Fruit fly (Drosophila melanogaster) whole organism, embryonic: ENCODE measurements around the gene CG3036.

Experiments
- Aef1 ChIP-seq: fragments of 200-800 bp; sonication (Bioruptor generic); IDR thresholded peaks from 3 replicates; pipeline ENCODE4 v1.3.6; 2022; ENCODE audit warnings: missing biosample characterization, missing genetic modification characterization
- Asciz ChIP-seq: fragments of 200-800 bp; sonication (Bioruptor generic); optimal IDR thresholded peaks from 2 replicates; lab custom pipeline; 2017; ENCODE audit warnings: missing biosample characterization, mild to moderate bottlenecking, missing genetic modification characterization, missing genetic modification reagents
- Atf-2 ChIP-seq: fragments of 200-800 bp; sonication (Bioruptor generic); optimal IDR thresholded peaks from 2 replicates; lab custom pipeline; 2016; ENCODE audit warnings: missing biosample characterization, missing genetic modification characterization
- B-H2 ChIP-seq: fragments of 200-800 bp; sonication (Bioruptor generic); optimal IDR thresholded peaks from 2 replicates; lab custom pipeline; 2018; ENCODE audit warnings: missing biosample characterization, mild to moderate bottlenecking, missing genetic modification characterization
- BEAF-32 ChIP-seq: fragments of 200-800 bp; sonication (Bioruptor generic); optimal IDR thresholded peaks from 3 replicates; lab custom pipeline; 2017; ENCODE audit warnings: missing biosample characterization, missing genetic modification characterization, mild to moderate bottlenecking, moderate library complexity, missing genetic modification reagents
- CG10565 ChIP-seq: fragments of 200-800 bp; sonication (Bioruptor generic); optimal IDR thresholded peaks from 3 replicates; lab custom pipeline; 2016; ENCODE audit warnings: missing biosample characterization, mild to moderate bottlenecking, missing genetic modification characterization
- CG11085 ChIP-seq: fragments of 200-800 bp; sonication (Bioruptor generic); IDR thresholded peaks from 2 replicates; pipeline ENCODE4 v1.3.6; 2022; ENCODE audit warnings: missing biosample characterization, missing genetic modification characterization
- CG11398 ChIP-seq: fragments of 200-800 bp; sonication (Bioruptor generic); optimal IDR thresholded peaks from 2 replicates; lab custom pipeline; 2016; ENCODE audit warnings: missing biosample characterization, missing genetic modification characterization
- CG13424 ChIP-seq: fragments of 200-800 bp; sonication (Bioruptor generic); optimal IDR thresholded peaks from 2 replicates; lab custom pipeline; 2019; ENCODE audit warnings: missing biosample characterization, mild to moderate bottlenecking, missing genetic modification characterization, moderate library complexity
- CG15011 ChIP-seq: fragments of 200-800 bp; sonication (Bioruptor generic); optimal IDR thresholded peaks from 3 replicates; lab custom pipeline; 2018; ENCODE audit warnings: missing biosample characterization, mild to moderate bottlenecking, missing genetic modification characterization
- CG15514 ChIP-seq: fragments of 200-800 bp; sonication (Bioruptor generic); optimal IDR thresholded peaks from 3 replicates; lab custom pipeline; 2017; ENCODE audit warnings: missing biosample characterization, missing genetic modification characterization, mild to moderate bottlenecking, moderate library complexity, missing genetic modification reagents
- CG2120 ChIP-seq: fragments of 200-800 bp; sonication (Bioruptor generic); optimal IDR thresholded peaks from 3 replicates; lab custom pipeline; 2016; ENCODE audit warnings: missing biosample characterization, missing genetic modification characterization
- CG4328 ChIP-seq: fragments of 200-800 bp; sonication (Bioruptor generic); optimal IDR thresholded peaks from 3 replicates; lab custom pipeline; 2017; ENCODE audit warnings: missing biosample characterization, missing genetic modification reagents, missing genetic modification characterization
- CG9437 ChIP-seq: fragments of 200-800 bp; sonication (Bioruptor generic); optimal IDR thresholded peaks from 2 replicates; lab custom pipeline; 2018; ENCODE audit warnings: missing biosample characterization, mild to moderate bottlenecking, missing genetic modification characterization
- D19A ChIP-seq: fragments of 200-800 bp; optimal IDR thresholded peaks from 3 replicates; lab custom pipeline; 2019; ENCODE audit warnings: missing biosample characterization, mild to moderate bottlenecking, missing genetic modification characterization, moderate library complexity
- D19B ChIP-seq: fragments of 200-800 bp; sonication (Bioruptor generic); optimal IDR thresholded peaks from 2 replicates; lab custom pipeline; 2017; ENCODE audit warnings: missing biosample characterization, mild to moderate bottlenecking, missing genetic modification characterization
- Dll ChIP-seq: fragments of 200-800 bp; sonication (Bioruptor generic); IDR thresholded peaks from 4 replicates; pipeline ENCODE4 v1.3.6; 2022; ENCODE audit warnings: missing biosample characterization, missing genetic modification characterization; ENCODE audit not compliant: partially characterized antibody
- GATAe ChIP-seq: fragments of 200-800 bp; sonication (Bioruptor generic); conservative IDR thresholded peaks from 2 replicates; pipeline ENCODE4 v1.3.6; 2022; ENCODE audit warnings: missing biosample characterization, missing genetic modification characterization
- Gsc ChIP-seq: fragments of 200-800 bp; sonication (Bioruptor generic); IDR thresholded peaks from 2 replicates; pipeline ENCODE4 v1.3.6; 2022; ENCODE audit warnings: missing biosample characterization, missing genetic modification characterization
- HHEX ChIP-seq: fragments of 200-800 bp; sonication (Bioruptor generic); optimal IDR thresholded peaks from 3 replicates; lab custom pipeline; 2017; ENCODE audit warnings: missing biosample characterization, mild to moderate bottlenecking, missing genetic modification characterization, missing genetic modification reagents
- Hr39 ChIP-seq: fragments of >200 bp; optimal IDR thresholded peaks from 2 replicates; lab custom pipeline; 2017
- NC2α ChIP-seq: fragments of 200-800 bp; sonication (Bioruptor generic); optimal IDR thresholded peaks from 2 replicates; lab custom pipeline; 2016; ENCODE audit warnings: missing biosample characterization, missing genetic modification characterization
- PHDP ChIP-seq: fragments of 200-800 bp; sonication (Bioruptor generic); optimal IDR thresholded peaks from 3 replicates; lab custom pipeline; 2018; ENCODE audit warnings: missing biosample characterization, mild to moderate bottlenecking, missing genetic modification characterization, moderate library complexity
- Ravus ChIP-seq: fragments of 200-800 bp; sonication (Bioruptor generic); IDR thresholded peaks from 2 replicates; pipeline ENCODE4 v1.3.6; 2022; ENCODE audit warnings: missing biosample characterization, missing genetic modification characterization
- Rfx ChIP-seq: fragments of 200-800 bp; sonication (Bioruptor generic); IDR thresholded peaks from 2 replicates; pipeline ENCODE4 v1.3.6; 2022; ENCODE audit warnings: missing biosample characterization, missing genetic modification characterization
- Sin3A ChIP-seq: fragments of >200 bp; optimal IDR thresholded peaks from 2 replicates; lab custom pipeline; 2018
- Sry-β ChIP-seq: fragments of 200-800 bp; sonication (Bioruptor generic); optimal IDR thresholded peaks from 2 replicates; lab custom pipeline; 2018; ENCODE audit warnings: missing biosample characterization, mild to moderate bottlenecking, missing genetic modification characterization, moderate library complexity
- Ssrp ChIP-seq: fragments of 200-800 bp; sonication (Bioruptor generic); optimal IDR thresholded peaks from 2 replicates; lab custom pipeline; 2018; ENCODE audit warnings: missing biosample characterization, mild to moderate bottlenecking, missing genetic modification characterization, moderate library complexity
- ash1 ChIP-seq: fragments of 200-800 bp; sonication (Bioruptor generic); optimal IDR thresholded peaks from 2 replicates; lab custom pipeline; 2018; ENCODE audit warnings: missing biosample characterization, mild to moderate bottlenecking, missing genetic modification characterization
- bigmax ChIP-seq: fragments of 200-800 bp; sonication (Bioruptor generic); optimal IDR thresholded peaks from 2 replicates; lab custom pipeline; 2018; ENCODE audit warnings: missing biosample characterization, mild to moderate bottlenecking, missing genetic modification characterization
- bsh ChIP-seq, 2 experiments: fragments of 200-800 bp; sonication (Bioruptor generic); optimal IDR thresholded peaks; 2 replicates each; lab custom pipeline; 2017 to 2018; ENCODE audit warnings: mild to moderate bottlenecking in 2 of 2, missing biosample characterization in 2 of 2, missing genetic modification characterization in 2 of 2, moderate library complexity in 1 of 2
- cg ChIP-seq: fragments of 200-800 bp; sonication (Bioruptor generic); optimal IDR thresholded peaks from 3 replicates; lab custom pipeline; 2019; ENCODE audit warnings: missing biosample characterization, mild to moderate bottlenecking, missing genetic modification characterization, moderate library complexity
- danr ChIP-seq: fragments of 200-800 bp; sonication (Bioruptor generic); IDR thresholded peaks from 2 replicates; pipeline ENCODE4 v1.3.6; 2022; ENCODE audit warnings: missing biosample characterization, missing genetic modification characterization
- dysf ChIP-seq: fragments of 200-800 bp; sonication (Bioruptor generic); IDR thresholded peaks from 3 replicates; pipeline ENCODE4 v1.3.6; 2022; ENCODE audit warnings: missing biosample characterization, missing genetic modification characterization
- ewg ChIP-seq: fragments of 200-800 bp; sonication (Bioruptor generic); optimal IDR thresholded peaks from 3 replicates; lab custom pipeline; 2017; ENCODE audit warnings: mild to moderate bottlenecking, missing biosample characterization, missing genetic modification reagents, missing genetic modification characterization
- gro ChIP-seq: fragments of 200-800 bp; sonication (Bioruptor generic); optimal IDR thresholded peaks from 2 replicates; lab custom pipeline; 2016; ENCODE audit warnings: missing biosample characterization, missing genetic modification characterization
- lab ChIP-seq: fragments of 200-800 bp; sonication (Bioruptor generic); optimal IDR thresholded peaks from 3 replicates; lab custom pipeline; 2017; ENCODE audit warnings: missing biosample characterization, missing genetic modification characterization, mild to moderate bottlenecking, moderate library complexity, missing genetic modification reagents
- lmd ChIP-seq: fragments of 200-800 bp; sonication (Bioruptor generic); IDR thresholded peaks from 2 replicates; pipeline ENCODE4 v1.3.6; 2022; ENCODE audit warnings: missing biosample characterization, missing genetic modification characterization
- mam ChIP-seq: fragments of 200-800 bp; sonication (Bioruptor generic); optimal IDR thresholded peaks from 3 replicates; lab custom pipeline; 2016; ENCODE audit warnings: missing biosample characterization, missing genetic modification characterization
- onecut ChIP-seq: fragments of 200-800 bp; sonication (Bioruptor generic); IDR thresholded peaks from 2 replicates; pipeline ENCODE4 v1.3.6; 2022; ENCODE audit warnings: missing biosample characterization, missing genetic modification characterization
- peb ChIP-seq: fragments of 200-800 bp; sonication (Bioruptor generic); IDR thresholded peaks from 2 replicates; pipeline ENCODE4 v1.3.6; 2022; ENCODE audit warnings: missing biosample characterization, missing genetic modification characterization
- pnt ChIP-seq: fragments of 200-800 bp; sonication (Bioruptor generic); optimal IDR thresholded peaks from 3 replicates; lab custom pipeline; 2016; ENCODE audit warnings: missing biosample characterization, missing genetic modification characterization
- rib ChIP-seq: fragments of 200-800 bp; sonication (Bioruptor generic); IDR thresholded peaks from 2 replicates; pipeline ENCODE4 v1.3.6; 2022; ENCODE audit warnings: missing biosample characterization, missing genetic modification characterization
- salm ChIP-seq: fragments of 200-800 bp; sonication (Bioruptor generic); optimal IDR thresholded peaks from 2 replicates; lab custom pipeline; 2018; ENCODE audit warnings: missing biosample characterization, mild to moderate bottlenecking, missing genetic modification characterization
- shn ChIP-seq: fragments of 200-800 bp; sonication (Bioruptor generic); optimal IDR thresholded peaks from 3 replicates; lab custom pipeline; 2016; ENCODE audit warnings: missing biosample characterization, missing genetic modification characterization
- so ChIP-seq: fragments of 200-800 bp; sonication (Bioruptor generic); IDR thresholded peaks from 3 replicates; pipeline ENCODE4 v1.3.6; 2022; ENCODE audit warnings: missing biosample characterization, missing genetic modification characterization
- sqz ChIP-seq: fragments of 200-800 bp; sonication (Bioruptor generic); optimal IDR thresholded peaks from 3 replicates; lab custom pipeline; 2018; ENCODE audit warnings: missing biosample characterization, mild to moderate bottlenecking, missing genetic modification characterization
- tio ChIP-seq: fragments of 200-800 bp; sonication (Bioruptor generic); optimal IDR thresholded peaks from 2 replicates; lab custom pipeline; 2017; ENCODE audit warnings: missing biosample characterization, missing genetic modification characterization, inconsistent platforms
- trh ChIP-seq: fragments of 200-800 bp; sonication (Bioruptor generic); optimal IDR thresholded peaks from 2 replicates; lab custom pipeline; 2016; ENCODE audit warnings: missing biosample characterization, missing genetic modification characterization
- wdn ChIP-seq: fragments of 200-800 bp; sonication (Bioruptor generic); IDR thresholded peaks from 2 replicates; pipeline ENCODE4 v1.3.6; 2022; ENCODE audit warnings: missing biosample characterization, missing genetic modification characterization
- zen ChIP-seq: fragments of 200-800 bp; sonication (Bioruptor generic); optimal IDR thresholded peaks from 3 replicates; lab custom pipeline; 2018; ENCODE audit warnings: missing biosample characterization, mild to moderate bottlenecking, missing genetic modification characterization, moderate library complexity

Gene CG3036

DNA sequence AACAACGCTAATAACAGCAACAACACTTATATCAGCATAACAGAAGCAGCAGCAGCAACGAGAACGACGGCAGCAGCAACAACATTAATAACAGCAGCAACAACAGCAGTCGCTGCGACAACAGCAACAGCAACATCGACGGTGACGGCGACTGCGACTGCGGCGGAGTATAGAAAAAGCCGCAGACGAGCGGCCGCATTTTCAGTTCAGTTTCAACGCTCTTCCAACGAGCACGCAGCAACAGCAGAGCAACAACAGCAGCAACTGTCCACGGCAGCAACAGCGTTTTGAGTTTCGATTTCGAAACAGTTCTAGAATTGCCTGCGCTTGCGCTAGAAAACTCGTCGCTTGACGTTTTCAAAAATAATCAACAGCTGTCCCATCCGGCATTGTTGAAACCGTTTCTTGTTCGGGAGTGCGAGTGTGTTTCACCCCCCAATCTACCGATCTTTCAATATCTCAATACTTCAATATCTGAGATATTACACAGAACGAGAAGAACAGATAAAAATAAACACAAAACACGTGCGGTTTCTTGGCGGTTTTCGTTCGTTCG is at the start of gene CG3036 (continued):
- no peak for TF ChIP-seq BEAF-32 (GFP tag; lab: Kevin White, UChicago)
- TF ChIP-seq lab (GFP tag; lab: Kevin White, UChicago), result peak; percentile 64
- peak; percentile 68 for TF ChIP-seq gro
- TF ChIP-seq CG4328 (GFP tag; lab: Kevin White, UChicago), result no peak
- TF ChIP-seq zen (tag; lab: Kevin White, UChicago), result no peak
- TF ChIP-seq Asciz (GFP tag; lab: Kevin White, UChicago), result no peak
- no peak for TF ChIP-seq CG9437 (GFP tag; lab: Kevin White, UChicago)
- no peak for TF ChIP-seq Atf-2 (GFP tag; lab: Kevin White, UChicago)
- no peak for TF ChIP-seq CG2120 (GFP tag; lab: Kevin White, UChicago)
- peak; percentile 25 for TF ChIP-seq B-H2 (GFP tag; lab: Kevin White, UChicago)
- TF ChIP-seq Sry-β (GFP tag; lab: Kevin White, UChicago), result no peak
- peak; percentile 49 for TF ChIP-seq D19A (tag; lab: Kevin White, UChicago)
- no peak for TF ChIP-seq ash1 (GFP tag; lab: Kevin White, UChicago)
- TF ChIP-seq Gsc (GFP tag; lab: Robert Waterston, UW), result no peak
- TF ChIP-seq shn (GFP tag; lab: Kevin White, UChicago), result peak; percentile 34
- peak; percentile 23 to 37 for TF ChIP-seq bsh (GFP tag; optimal IDR thresholded peaks at IDR 0.05; lab: Kevin White, UChicago)
- TF ChIP-seq PHDP (tag; lab: Kevin White, UChicago), result no peak
- no peak for TF ChIP-seq Sin3A
- 0 out of 2 replicates have a peak, but pooled peaks have one; percentile 19 for TF ChIP-seq rib
- TF ChIP-seq wdn, result 0 out of 2 replicates have a peak, but pooled peaks have one; percentile 15
- TF ChIP-seq lmd (GFP tag; lab: Robert Waterston, UW), result no peak
- TF ChIP-seq Ssrp (tag; lab: Kevin White, UChicago), result no peak
- peak; percentile 75 for TF ChIP-seq onecut (GFP tag; lab: Robert Waterston, UW)
- TF ChIP-seq salm (tag; lab: Kevin White, UChicago), result peak; percentile 46
- TF ChIP-seq pnt (GFP tag; lab: Kevin White, UChicago), result no peak
- peak; percentile 58; the same call in 1 of the 2 replicates for TF ChIP-seq Rfx
- TF ChIP-seq D19B, result no peak
- no peak for TF ChIP-seq tio
- no peak for TF ChIP-seq peb (GFP tag; lab: Robert Waterston, UW)
- peak; percentile 54; the same call in 1 of the 3 replicates for TF ChIP-seq so (GFP tag; lab: Robert Waterston, UW)
- TF ChIP-seq bigmax, result no peak
- TF ChIP-seq HHEX (GFP tag; lab: Kevin White, UChicago), result peak; percentile 8
- TF ChIP-seq Aef1 (GFP tag; lab: Robert Waterston, UW), result peak; percentile 80
- peak; percentile 60 for TF ChIP-seq CG11398 (GFP tag; lab: Kevin White, UChicago)
- 0 out of 4 replicates have a peak, but pooled peaks have one; percentile 32 for TF ChIP-seq Dll (GFP tag; lab: Robert Waterston, UW)
- TF ChIP-seq Ravus (GFP tag; lab: Robert Waterston, UW), result no peak
- no peak for TF ChIP-seq trh
- TF ChIP-seq GATAe, result no peak
- TF ChIP-seq Hr39, result no peak
- no peak for TF ChIP-seq CG13424 (tag; lab: Kevin White, UChicago)
- no peak for TF ChIP-seq CG10565 (GFP tag; lab: Kevin White, UChicago)
- TF ChIP-seq ewg, result peak; percentile 91
- TF ChIP-seq dysf (GFP tag; lab: Robert Waterston, UW), result no peak
- TF ChIP-seq cg (GFP tag; lab: Kevin White, UChicago), result peak; percentile 34
- peak; percentile 34 for TF ChIP-seq CG15514
- TF ChIP-seq CG15011 (GFP tag; lab: Kevin White, UChicago), result no peak
- no peak for TF ChIP-seq mam (GFP tag; lab: Kevin White, UChicago)
- TF ChIP-seq sqz (GFP tag; lab: Kevin White, UChicago), result no peak
- peak; percentile 66 for TF ChIP-seq NC2α (GFP tag; lab: Kevin White, UChicago)
- TF ChIP-seq CG11085 (GFP tag; lab: Robert Waterston, UW), result no peak
- no peak for TF ChIP-seq danr (GFP tag; lab: Robert Waterston, UW)
